5 worm cellular contexts compared by ENCODE assay signal in genomic region chrII:8716231-8716878, ce11.
TF ChIP-seq lines count a peak whose summit lies in the region.

cyn-11 (minus strand) TSS chrII:8716281.
T01B7.5 (plus strand) TSS chrII:8716828.

TF ChIP-seq in whole organism, L1 larva, 84 proteins besides CTCF, POLR2A, EP300 and RAD21 (continues in another document):
- TF ChIP-seq ceh-88 (GFP tag; IDR thresholded peaks at IDR 0.05; lab: Robert Waterston, UW) (no peak), lin-35 (GFP tag; optimal IDR thresholded peaks at IDR 0.05; lab: Kevin White, UChicago) (peak; percentile 9 to 40), lsy-2 (tag; optimal IDR thresholded peaks at IDR 0.05; lab: Kevin White, UChicago) (peak; percentile 27 to 54), ceh-82 (tag; optimal IDR thresholded peaks at IDR 0.05; lab: Kevin White, UChicago) (peak in 1 of 3 experiments; percentile 18), fkh-10 (GFP tag; optimal IDR thresholded peaks at IDR 0.05; lab: Kevin White, UChicago) (no peak), swsn-7 (tag; optimal IDR thresholded peaks at IDR 0.05; lab: Kevin White, UChicago) (peak; percentile 12), nhr-76 (tag; optimal IDR thresholded peaks at IDR 0.05; lab: Kevin White, UChicago) (no peak), ceh-90 (tag; optimal IDR thresholded peaks at IDR 0.05; lab: Kevin White, UChicago) (no peak), C16A3.4 (tag; optimal IDR thresholded peaks at IDR 0.05; lab: Kevin White, UChicago) (peak; percentile 31), C04F5.9 (tag; optimal IDR thresholded peaks at IDR 0.05; lab: Kevin White, UChicago) (no peak), mep-1 (tag; optimal IDR thresholded peaks at IDR 0.05; lab: Kevin White, UChicago) (peak; percentile 47), nhr-237 (tag; optimal IDR thresholded peaks at IDR 0.05; lab: Kevin White, UChicago) (no peak), tlp-1 (tag; optimal IDR thresholded peaks at IDR 0.05; lab: Kevin White, UChicago) (no peak), efl-1 (optimal IDR thresholded peaks at IDR 0.05; lab: Kevin White, UChicago) (peak; percentile 32 to 36), efl-1 (GFP tag; optimal IDR thresholded peaks at IDR 0.05 in 1 of 2; lab: Kevin White, UChicago) (peak; percentile 25 to 86), snu-23 (GFP tag; optimal IDR thresholded peaks at IDR 0.05; lab: Kevin White, UChicago) (peak; percentile 40), pax-3 (tag; optimal IDR thresholded peaks at IDR 0.05; lab: Kevin White, UChicago) (no peak), fos-1 (tag; optimal IDR thresholded peaks at IDR 0.05; lab: Kevin White, UChicago) (no peak), blmp-1 (tag; optimal IDR thresholded peaks at IDR 0.05; lab: Kevin White, UChicago) (peak; percentile 52)

TF ChIP-seq in whole organism, L3 larva, 47 proteins besides CTCF, POLR2A, EP300 and RAD21:
- TF ChIP-seq elt-3 (tag; optimal IDR thresholded peaks at IDR 0.05; lab: Kevin White, UChicago) (no peak), pha-4 (tag; optimal IDR thresholded peaks at IDR 0.05; lab: Kevin White, UChicago) (peak; percentile 41), nfya-1 (tag; optimal IDR thresholded peaks at IDR 0.05; lab: Kevin White, UChicago; ENCODE audit: insufficient read depth) (peak; percentile 39), eor-1 (tag; optimal IDR thresholded peaks at IDR 0.05; lab: Kevin White, UChicago) (no peak), elt-1 (tag; optimal IDR thresholded peaks at IDR 0.05; lab: Kevin White, UChicago) (no peak), fkh-2 (tag; optimal IDR thresholded peaks at IDR 0.05; lab: Kevin White, UChicago) (no peak), nhr-23 (tag; optimal IDR thresholded peaks at IDR 0.05; lab: Kevin White, UChicago) (peak; percentile 29), lin-15B (tag; optimal IDR thresholded peaks at IDR 0.05; lab: Kevin White, UChicago) (peak; percentile 2), ceh-82 (tag; optimal IDR thresholded peaks at IDR 0.05; lab: Kevin White, UChicago) (no peak), elt-2 (tag; optimal IDR thresholded peaks at IDR 0.05; lab: Kevin White, UChicago) (peak; percentile 6), snpc-4 (tag; optimal IDR thresholded peaks at IDR 0.05; lab: Kevin White, UChicago) (peak; percentile 16)
TF ChIP-seq in whole organism, L3 larva: peak in this region for 6.

TF ChIP-seq in whole organism, early embryonic, 17 proteins besides CTCF, POLR2A, EP300 and RAD21:
- TF ChIP-seq ceh-36 (tag; optimal IDR thresholded peaks at IDR 0.05; lab: Kevin White, UChicago) (no peak), ets-7 (tag; optimal IDR thresholded peaks at IDR 0.05; lab: Kevin White, UChicago) (no peak), sea-1 (GFP tag; conservative IDR thresholded peaks at IDR 0.05; lab: Robert Waterston, UW) (0 out of 2 replicates have a peak, but pooled peaks have one; percentile 29), pes-1 (GFP tag; IDR thresholded peaks at IDR 0.05; lab: Robert Waterston, UW) (no peak), ceh-13 (GFP tag; optimal IDR thresholded peaks at IDR 0.05; lab: Kevin White, UChicago) (no peak), F13C5.2 (tag; optimal IDR thresholded peaks at IDR 0.05; lab: Kevin White, UChicago) (peak; percentile 46), tbx-11 (GFP tag; IDR thresholded peaks at IDR 0.05; lab: Robert Waterston, UW) (no peak), B0310.2 (tag; optimal IDR thresholded peaks at IDR 0.05; lab: Kevin White, UChicago) (no peak), hmbx-1 (tag; optimal IDR thresholded peaks at IDR 0.05; lab: Kevin White, UChicago) (peak; percentile 20), hnd-1 (tag; optimal IDR thresholded peaks at IDR 0.05; lab: Kevin White, UChicago) (peak; percentile 7)

TF ChIP-seq in whole organism, midembryonic, 9 proteins besides CTCF, POLR2A, EP300 and RAD21:
- no peak for TF ChIP-seq ztf-29 (GFP tag; IDR thresholded peaks at IDR 0.05; lab: Robert Waterston, UW)
- TF ChIP-seq T22C8.4 (GFP tag; IDR thresholded peaks at IDR 0.05; lab: Robert Waterston, UW): no peak
- TF ChIP-seq ztf-23 (GFP tag; IDR thresholded peaks at IDR 0.05; lab: Robert Waterston, UW): peak; percentile 81
- no peak for TF ChIP-seq ref-1 (GFP tag; conservative IDR thresholded peaks at IDR 0.05; lab: Robert Waterston, UW)
- TF ChIP-seq tab-1 (GFP tag; IDR thresholded peaks at IDR 0.05; lab: Robert Waterston, UW): no peak
- peak; percentile 37 for TF ChIP-seq flt-1 (GFP tag; IDR thresholded peaks at IDR 0.05; lab: Robert Waterston, UW)
- no peak for TF ChIP-seq klf-2 (GFP tag; conservative IDR thresholded peaks at IDR 0.05; lab: Robert Waterston, UW)
- TF ChIP-seq med-1 (GFP tag; optimal IDR thresholded peaks at IDR 0.05; lab: Kevin White, UChicago; ENCODE audit: insufficient read depth): peak; percentile 46
- TF ChIP-seq cog-1 (tag; optimal IDR thresholded peaks at IDR 0.05; lab: Kevin White, UChicago): peak; percentile 10

TF ChIP-seq in whole organism, young adult, 124 proteins besides CTCF, POLR2A, EP300 and RAD21:
- no peak for TF ChIP-seq bed-2 (GFP tag; IDR thresholded peaks at IDR 0.05; lab: Robert Waterston, UW)
- TF ChIP-seq B0019.2 (GFP tag; conservative IDR thresholded peaks at IDR 0.05; lab: Robert Waterston, UW): no peak
- no peak for TF ChIP-seq chd-7 (tag; optimal IDR thresholded peaks at IDR 0.05; lab: Kevin White, UChicago)
- no peak for TF ChIP-seq unc-62 (GFP tag; optimal IDR thresholded peaks at IDR 0.05; lab: Kevin White, UChicago)
- no peak for TF ChIP-seq hlh-26 (GFP tag; conservative IDR thresholded peaks at IDR 0.05; lab: Robert Waterston, UW)
- TF ChIP-seq ceh-40 (GFP tag; IDR thresholded peaks at IDR 0.05; lab: Robert Waterston, UW): no peak
- TF ChIP-seq attf-5 (GFP tag; optimal IDR thresholded peaks at IDR 0.05; lab: Kevin White, UChicago): peak; percentile 29
- TF ChIP-seq efl-1 (GFP tag; optimal IDR thresholded peaks at IDR 0.05; lab: Kevin White, UChicago): peak; percentile 46
- peak; percentile 25; the same call in 1 of the 2 replicates for TF ChIP-seq ceh-100 (GFP tag; IDR thresholded peaks at IDR 0.05; lab: Robert Waterston, UW)
- TF ChIP-seq gei-17 (GFP tag; optimal IDR thresholded peaks at IDR 0.05; lab: Kevin White, UChicago): no peak
- no peak for TF ChIP-seq C06A6.2 (GFP tag; conservative IDR thresholded peaks at IDR 0.05; lab: Robert Waterston, UW)
- no peak for TF ChIP-seq nhr-90 (tag; optimal IDR thresholded peaks at IDR 0.05; lab: Kevin White, UChicago)
- peak; percentile 3 for TF ChIP-seq nhr-80 (tag; optimal IDR thresholded peaks at IDR 0.05; lab: Kevin White, UChicago)
- no peak for TF ChIP-seq egl-18 (GFP tag; IDR thresholded peaks at IDR 0.05; lab: Robert Waterston, UW)
- TF ChIP-seq hsf-1 (GFP tag; IDR thresholded peaks at IDR 0.05; lab: Robert Waterston, UW): no peak
- no peak for TF ChIP-seq cebp-2 (GFP tag; IDR thresholded peaks at IDR 0.05; lab: Robert Waterston, UW)
- TF ChIP-seq tbx-9 (tag; optimal IDR thresholded peaks at IDR 0.05; lab: Kevin White, UChicago; ENCODE audit: borderline replicate concordance): no peak
- TF ChIP-seq ztf-22 (GFP tag; optimal IDR thresholded peaks at IDR 0.05; lab: Kevin White, UChicago): no peak
- no peak for TF ChIP-seq T07F8.4 (tag; optimal IDR thresholded peaks at IDR 0.05; lab: Kevin White, UChicago)
- TF ChIP-seq snpc-1.1 (tag; optimal IDR thresholded peaks at IDR 0.05; lab: Kevin White, UChicago; ENCODE audit: insufficient read depth): no peak
- no peak; the same call in 1 of the 2 replicates for TF ChIP-seq hmg-1.2 (GFP tag; IDR thresholded peaks at IDR 0.05; lab: Robert Waterston, UW)

Comparison
In these comparisons a context has a peak if more than half of its experiments do, and no peak if none do; other contexts are left out.
1. Of the 8 proteins assayed by ChIP-seq in both whole organism, young adult and whole organism, L1 larva: peak only in whole organism, young adult: none; only in whole organism, L1 larva: dpl-1 and lin-35; in both: efl-1; in neither: 5.